Fruit fly (Drosophila melanogaster): ENCODE data around the gene LKRSDH.

DNA sequence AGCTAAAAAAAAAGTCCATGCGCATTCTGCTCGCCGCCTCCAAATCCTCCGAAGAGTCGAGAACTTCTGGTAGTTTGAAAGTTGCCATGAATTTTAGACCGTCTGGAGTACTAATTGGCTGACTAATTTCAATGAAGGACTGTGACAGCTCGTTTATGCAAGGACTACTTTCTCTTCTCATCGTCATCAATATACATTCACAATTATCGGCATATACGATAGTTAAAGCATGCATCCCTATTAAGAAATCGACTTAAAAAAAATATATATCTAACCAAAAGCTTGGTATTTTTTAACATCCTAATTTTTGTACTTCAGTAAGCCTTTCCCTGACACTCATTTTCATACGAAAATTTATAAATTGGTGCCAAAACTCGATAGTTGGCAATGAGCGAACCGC, 44.4 kb upstream of the LKRSDH start, which contains the start of gene CG14537:
- TF ChIP-seq CG3032 (tag; optimal IDR thresholded peaks at IDR 0.05) (no peak), Smox (GFP tag; optimal IDR thresholded peaks at IDR 0.05) (no peak), Ets21C (GFP tag; optimal IDR thresholded peaks at IDR 0.05) (no peak), Hr4 (GFP tag; optimal IDR thresholded peaks at IDR 0.05) (no peak), Hr39 (GFP tag; optimal IDR thresholded peaks at IDR 0.05) (no peak), acj6 (GFP tag; optimal IDR thresholded peaks at IDR 0.05) (no peak), Lpt (GFP tag; optimal IDR thresholded peaks at IDR 0.05) (no peak), CG32006 (GFP tag; optimal IDR thresholded peaks at IDR 0.05) (no peak), CG34406 (GFP tag; optimal IDR thresholded peaks at IDR 0.05) (no peak), CG16779 (tag; optimal IDR thresholded peaks at IDR 0.05) (no peak), dsx (GFP tag; optimal IDR thresholded peaks at IDR 0.05; ENCODE audit: poor library complexity, severe bottlenecking) (no peak), lz (GFP tag; optimal IDR thresholded peaks at IDR 0.05) (no peak), Sox15 (GFP tag; optimal IDR thresholded peaks at IDR 0.05) (no peak)

Data from whole organism, prepupa.